Worm (Caenorhabditis elegans): ENCODE measurements around the gene del-7.

Gene del-7

DNA sequence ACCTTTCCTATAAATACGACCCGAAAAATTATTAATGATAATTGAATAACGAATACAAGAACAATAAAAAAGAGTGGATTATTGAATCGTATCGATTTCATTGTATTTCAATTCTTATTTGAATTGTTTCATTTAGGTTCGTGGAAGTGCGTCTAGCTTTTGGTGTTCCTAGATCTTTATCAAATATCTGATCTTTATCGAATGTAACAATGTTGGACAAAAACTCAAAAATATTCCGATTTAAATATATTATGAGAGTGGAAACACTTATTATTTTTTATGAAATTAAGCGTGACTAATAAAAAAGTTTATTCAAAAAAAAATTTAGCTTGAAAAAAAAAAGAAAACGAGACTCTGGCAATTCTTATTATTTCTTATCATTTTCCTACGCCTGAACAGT lies 28.3 kb upstream of the del-7 start, which contains the start of the genes C50F7.9 and C50F7.3:
Gene C50F7.9 (minus strand): TSS at position 101 of the 400 bp plus-strand sequence.
Gene C50F7.3 (plus strand): TSS at position 370 of the 400 bp plus-strand sequence.
- no peak for TF ChIP-seq ref-1 (GFP tag; conservative IDR thresholded peaks at IDR 0.05)
- TF ChIP-seq klf-2 (GFP tag; conservative IDR thresholded peaks at IDR 0.05) = no peak
- TF ChIP-seq cog-1 (tag; optimal IDR thresholded peaks at IDR 0.05) = no peak
- no peak for TF ChIP-seq flt-1 (GFP tag; IDR thresholded peaks at IDR 0.05)
- no peak for TF ChIP-seq T22C8.4 (GFP tag; IDR thresholded peaks at IDR 0.05)
- TF ChIP-seq ztf-23 (GFP tag; IDR thresholded peaks at IDR 0.05) = no peak
- TF ChIP-seq tab-1 (GFP tag; IDR thresholded peaks at IDR 0.05) = no peak
- TF ChIP-seq med-1 (GFP tag; optimal IDR thresholded peaks at IDR 0.05; ENCODE audit: insufficient read depth) = no peak
- TF ChIP-seq ztf-29 (GFP tag; IDR thresholded peaks at IDR 0.05) = no peak

DNA sequence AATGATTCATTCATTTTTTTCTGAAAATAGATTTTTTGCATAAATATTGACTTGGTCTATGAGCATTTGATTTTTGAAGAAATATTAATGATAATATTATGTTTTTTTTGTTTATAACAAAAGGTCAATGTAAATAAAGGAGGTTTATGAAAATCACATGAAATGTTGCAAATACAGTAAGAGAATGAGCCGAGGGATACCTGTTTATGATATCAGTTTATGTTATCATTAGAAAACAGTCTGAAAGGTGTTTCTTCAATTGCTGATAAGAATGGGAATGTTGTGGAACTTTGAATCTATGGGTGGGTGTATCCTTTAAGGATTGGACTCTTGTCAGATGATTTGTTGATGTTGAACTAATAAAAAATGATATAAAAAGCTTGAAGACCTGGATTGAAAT lies 26.0 kb upstream of the del-7 start:
- TF ChIP-seq cog-1 (tag; optimal IDR thresholded peaks at IDR 0.05) (no peak), T22C8.4 (GFP tag; IDR thresholded peaks at IDR 0.05) (no peak), ztf-23 (GFP tag; IDR thresholded peaks at IDR 0.05) (no peak), tab-1 (GFP tag; IDR thresholded peaks at IDR 0.05) (no peak), ztf-29 (GFP tag; IDR thresholded peaks at IDR 0.05) (no peak), ref-1 (GFP tag; conservative IDR thresholded peaks at IDR 0.05) (no peak), klf-2 (GFP tag; conservative IDR thresholded peaks at IDR 0.05) (no peak), med-1 (GFP tag; optimal IDR thresholded peaks at IDR 0.05; ENCODE audit: insufficient read depth) (no peak), flt-1 (GFP tag; IDR thresholded peaks at IDR 0.05) (no peak)

DNA sequence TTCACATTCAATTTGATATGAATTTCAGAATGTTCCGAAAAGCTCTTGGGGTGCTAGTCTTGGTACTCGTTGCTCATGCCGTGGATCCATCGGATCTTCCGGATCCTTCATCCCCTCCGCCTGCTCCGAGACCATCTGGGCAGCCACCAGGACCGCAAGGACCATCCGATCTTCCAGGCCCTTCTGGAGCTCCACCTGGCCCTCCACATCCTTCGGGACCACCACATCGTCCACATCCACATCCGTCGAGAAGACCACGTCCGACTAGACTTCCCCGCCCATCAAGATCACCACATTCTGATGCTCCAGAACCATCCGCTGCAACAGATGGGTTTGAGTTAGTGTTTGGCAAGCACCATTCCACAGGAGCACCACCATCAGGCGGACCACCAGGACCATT lies 25.6 kb upstream of the del-7 start, which contains the start of gene clx-1:
Gene clx-1 (plus strand): TSS at position 30 of the 400 bp plus-strand sequence.
- no peak for TF ChIP-seq tab-1 (GFP tag; IDR thresholded peaks at IDR 0.05)
- no peak for TF ChIP-seq klf-2 (GFP tag; conservative IDR thresholded peaks at IDR 0.05)
- TF ChIP-seq ztf-29 (GFP tag; IDR thresholded peaks at IDR 0.05) = no peak
- no peak for TF ChIP-seq cog-1 (tag; optimal IDR thresholded peaks at IDR 0.05)
- no peak for TF ChIP-seq ztf-23 (GFP tag; IDR thresholded peaks at IDR 0.05)
- no peak for TF ChIP-seq flt-1 (GFP tag; IDR thresholded peaks at IDR 0.05)
- no peak for TF ChIP-seq med-1 (GFP tag; optimal IDR thresholded peaks at IDR 0.05; ENCODE audit: insufficient read depth)
- TF ChIP-seq T22C8.4 (GFP tag; IDR thresholded peaks at IDR 0.05) = no peak
- no peak for TF ChIP-seq ref-1 (GFP tag; conservative IDR thresholded peaks at IDR 0.05)

DNA sequence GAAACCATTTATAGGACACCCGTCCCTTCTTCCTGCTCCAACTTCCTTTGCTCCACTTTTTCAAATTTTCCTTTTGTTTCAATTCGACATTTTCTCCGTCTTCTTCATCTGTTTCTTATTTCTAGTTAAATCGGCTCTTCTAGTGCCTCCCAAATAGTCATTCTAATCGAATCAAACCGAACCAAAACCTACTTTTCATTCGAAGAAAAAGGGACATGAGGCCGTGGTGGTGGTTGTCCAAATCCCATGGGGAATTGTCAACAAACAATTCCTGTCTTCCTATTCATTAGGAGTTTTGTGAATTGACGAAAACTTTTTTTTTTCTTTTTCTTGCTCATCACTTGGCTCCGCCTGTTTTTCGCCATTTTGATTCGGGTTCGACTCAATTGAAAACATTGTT lies 23.6 kb upstream of the del-7 start:
- no peak for TF ChIP-seq tab-1 (GFP tag; IDR thresholded peaks at IDR 0.05)
- TF ChIP-seq flt-1 (GFP tag; IDR thresholded peaks at IDR 0.05) = no peak
- TF ChIP-seq ztf-23 (GFP tag; IDR thresholded peaks at IDR 0.05) = no peak
- no peak for TF ChIP-seq cog-1 (tag; optimal IDR thresholded peaks at IDR 0.05)

DNA sequence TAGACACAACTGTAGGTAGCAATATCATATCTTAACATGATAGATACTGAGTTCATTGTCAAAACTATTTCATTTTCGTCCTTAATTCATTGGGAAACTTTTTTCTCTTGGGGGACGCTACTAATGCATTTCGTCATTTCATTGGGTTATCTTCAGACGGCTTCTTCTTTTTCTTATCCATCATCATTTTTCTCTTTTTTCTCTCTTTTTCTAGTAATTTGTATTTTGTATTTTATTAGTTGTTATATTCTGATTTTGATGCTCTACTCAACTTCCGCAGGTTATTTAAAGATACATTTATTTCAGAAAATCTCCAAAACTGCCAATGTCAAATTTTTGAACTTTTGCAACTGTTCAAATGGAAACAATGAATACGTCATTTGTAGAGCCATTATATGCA lies 16.7 kb upstream of the del-7 start, which contains the start of gene npr-35:
Gene npr-35 (plus strand): TSS at position 301 of the 400 bp plus-strand sequence.
- TF ChIP-seq ref-1 (GFP tag; conservative IDR thresholded peaks at IDR 0.05) = no peak
- no peak for TF ChIP-seq tab-1 (GFP tag; IDR thresholded peaks at IDR 0.05)
- TF ChIP-seq flt-1 (GFP tag; IDR thresholded peaks at IDR 0.05) = no peak
- TF ChIP-seq med-1 (GFP tag; optimal IDR thresholded peaks at IDR 0.05; ENCODE audit: insufficient read depth) = no peak
- no peak for TF ChIP-seq cog-1 (tag; optimal IDR thresholded peaks at IDR 0.05)
- TF ChIP-seq T22C8.4 (GFP tag; IDR thresholded peaks at IDR 0.05) = no peak
- no peak for TF ChIP-seq klf-2 (GFP tag; conservative IDR thresholded peaks at IDR 0.05)
- TF ChIP-seq ztf-29 (GFP tag; IDR thresholded peaks at IDR 0.05) = no peak
- TF ChIP-seq ztf-23 (GFP tag; IDR thresholded peaks at IDR 0.05) = no peak

DNA sequence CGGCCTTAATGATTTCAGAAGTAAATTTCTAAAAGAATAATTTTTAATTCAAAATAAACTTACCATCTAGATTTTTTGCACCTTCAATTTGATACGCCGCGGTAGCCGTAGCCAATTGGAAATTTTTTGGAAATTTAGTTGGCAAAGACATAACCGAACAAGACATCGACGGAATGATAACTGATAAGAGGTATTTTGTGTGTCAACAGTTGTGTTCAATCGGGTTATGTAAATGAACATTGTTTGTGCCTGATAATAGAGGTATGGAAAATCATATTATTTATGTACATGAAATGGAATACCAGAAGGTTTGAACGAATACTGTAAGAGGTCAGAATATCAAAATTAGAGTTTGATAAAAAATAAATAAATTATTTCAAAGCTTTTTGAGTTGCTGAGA lies 12.4 kb upstream of the del-7 start, which contains the start of gene klo-1:
Gene klo-1 (minus strand): TSS at position 388 of the 400 bp plus-strand sequence.
- no peak for TF ChIP-seq ref-1 (GFP tag; conservative IDR thresholded peaks at IDR 0.05)
- no peak for TF ChIP-seq T22C8.4 (GFP tag; IDR thresholded peaks at IDR 0.05)
- no peak for TF ChIP-seq ztf-23 (GFP tag; IDR thresholded peaks at IDR 0.05)
- no peak for TF ChIP-seq med-1 (GFP tag; optimal IDR thresholded peaks at IDR 0.05; ENCODE audit: insufficient read depth)

DNA sequence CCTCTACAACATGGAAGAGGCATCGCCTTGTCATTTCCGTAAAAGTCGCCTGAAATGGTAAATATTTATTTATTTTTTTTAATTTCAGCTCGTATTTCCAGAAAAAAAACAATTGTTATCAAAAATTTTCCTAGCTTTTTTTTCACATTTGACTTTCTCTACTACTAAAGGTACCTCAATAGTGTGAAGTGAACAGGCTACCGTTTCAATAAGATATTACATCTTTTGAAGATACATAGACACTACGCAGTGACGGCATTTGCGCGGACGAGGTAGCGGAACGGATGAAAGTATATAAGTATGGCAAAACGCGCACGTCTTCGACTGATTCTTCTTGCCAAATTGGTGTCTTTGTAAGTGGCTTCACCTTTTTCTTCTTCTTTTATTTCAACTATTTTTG lies 7.1 kb upstream of the del-7 start, which contains the start of gene col-14:
Gene col-14 (plus strand): TSS at position 301 of the 400 bp plus-strand sequence.
- TF ChIP-seq tab-1 (GFP tag; IDR thresholded peaks at IDR 0.05) = no peak
- TF ChIP-seq flt-1 (GFP tag; IDR thresholded peaks at IDR 0.05) = no peak
- TF ChIP-seq ref-1 (GFP tag; conservative IDR thresholded peaks at IDR 0.05) = no peak
- TF ChIP-seq med-1 (GFP tag; optimal IDR thresholded peaks at IDR 0.05; ENCODE audit: insufficient read depth) = no peak
- TF ChIP-seq T22C8.4 (GFP tag; IDR thresholded peaks at IDR 0.05) = no peak
- TF ChIP-seq ztf-29 (GFP tag; IDR thresholded peaks at IDR 0.05) = no peak

DNA sequence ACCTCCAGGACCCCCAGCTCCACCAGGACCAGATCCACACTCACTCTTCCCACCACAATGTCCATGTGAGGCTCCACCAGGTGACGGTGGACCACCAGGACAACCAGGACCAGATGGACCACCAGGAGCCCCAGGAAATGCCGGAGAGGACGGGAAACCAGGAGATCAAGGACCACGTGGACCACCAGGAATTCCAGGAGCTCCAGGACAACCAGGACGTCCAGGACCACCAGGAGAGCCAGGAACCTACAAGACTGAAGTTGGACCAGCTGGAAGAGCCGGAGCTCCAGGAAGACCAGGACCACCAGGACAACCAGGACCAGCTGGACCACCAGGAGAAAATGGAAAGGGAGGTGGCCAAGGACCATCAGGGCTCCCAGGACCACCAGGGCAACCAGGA lies 6.1 kb upstream of the del-7 start:
- TF ChIP-seq ztf-23 (GFP tag; IDR thresholded peaks at IDR 0.05) (no peak), cog-1 (tag; optimal IDR thresholded peaks at IDR 0.05) (no peak)

DNA sequence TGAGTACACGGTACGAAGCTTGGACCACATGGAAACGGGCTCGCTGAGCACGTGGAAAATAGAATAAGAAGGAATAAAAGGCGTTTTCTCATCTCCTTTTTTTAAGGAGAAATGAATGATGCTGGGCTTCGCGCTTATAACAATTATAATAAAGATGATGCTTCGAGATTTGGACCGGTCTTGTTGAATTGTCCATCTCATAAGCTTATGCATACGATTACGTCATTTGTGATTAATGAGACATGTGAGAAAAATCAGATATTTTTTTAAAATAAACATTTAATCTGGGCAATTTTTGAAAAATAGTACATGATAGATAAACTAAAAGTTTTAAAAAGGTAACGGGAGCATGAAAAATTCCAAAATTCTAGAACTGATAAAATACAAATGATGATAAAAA lies 3.0 kb upstream of the del-7 start, which contains the start of gene C46A5.4:
Gene C46A5.4 (minus strand): TSS at position 101 of the 400 bp plus-strand sequence.
- TF ChIP-seq tab-1 (GFP tag; IDR thresholded peaks at IDR 0.05) (no peak), ztf-23 (GFP tag; IDR thresholded peaks at IDR 0.05) (no peak), cog-1 (tag; optimal IDR thresholded peaks at IDR 0.05) (no peak), ztf-29 (GFP tag; IDR thresholded peaks at IDR 0.05) (no peak), T22C8.4 (GFP tag; IDR thresholded peaks at IDR 0.05) (no peak), ref-1 (GFP tag; conservative IDR thresholded peaks at IDR 0.05) (no peak), klf-2 (GFP tag; conservative IDR thresholded peaks at IDR 0.05) (no peak), flt-1 (GFP tag; IDR thresholded peaks at IDR 0.05) (no peak)

DNA sequence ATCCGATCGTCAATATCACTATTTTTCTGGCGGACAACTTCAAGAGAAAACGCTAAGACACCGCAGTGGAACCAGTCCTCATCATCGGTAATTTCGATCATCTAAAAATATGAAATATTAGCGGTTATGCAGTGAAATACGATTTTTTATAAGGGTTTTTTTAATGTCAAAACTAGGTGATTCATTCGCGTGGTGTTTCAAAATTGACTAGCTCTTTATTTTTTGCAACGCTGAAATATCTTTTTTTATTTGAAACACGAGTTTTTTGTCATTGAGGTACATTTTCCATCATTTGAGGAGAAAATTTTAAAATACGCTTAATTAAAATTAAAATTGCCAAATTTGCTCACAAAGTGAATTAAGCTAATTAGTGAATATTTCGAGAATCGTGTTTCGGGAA lies 690 bp upstream of the del-7 start, which contains the start of gene dsb-3:
Gene dsb-3 (minus strand): TSS at position 101 of the 400 bp plus-strand sequence.
- TF ChIP-seq med-1 (GFP tag; optimal IDR thresholded peaks at IDR 0.05; ENCODE audit: insufficient read depth) (no peak), flt-1 (GFP tag; IDR thresholded peaks at IDR 0.05) (no peak), ref-1 (GFP tag; conservative IDR thresholded peaks at IDR 0.05) (no peak), klf-2 (GFP tag; conservative IDR thresholded peaks at IDR 0.05) (no peak), ztf-23 (GFP tag; IDR thresholded peaks at IDR 0.05) (no peak), tab-1 (GFP tag; IDR thresholded peaks at IDR 0.05) (no peak), T22C8.4 (GFP tag; IDR thresholded peaks at IDR 0.05) (no peak), cog-1 (tag; optimal IDR thresholded peaks at IDR 0.05) (no peak), ztf-29 (GFP tag; IDR thresholded peaks at IDR 0.05) (no peak)

Measured in whole organism, midembryonic.